Worm (Caenorhabditis elegans): Measurements from ENCODE around the gene eef-1A.2.

DNA sequence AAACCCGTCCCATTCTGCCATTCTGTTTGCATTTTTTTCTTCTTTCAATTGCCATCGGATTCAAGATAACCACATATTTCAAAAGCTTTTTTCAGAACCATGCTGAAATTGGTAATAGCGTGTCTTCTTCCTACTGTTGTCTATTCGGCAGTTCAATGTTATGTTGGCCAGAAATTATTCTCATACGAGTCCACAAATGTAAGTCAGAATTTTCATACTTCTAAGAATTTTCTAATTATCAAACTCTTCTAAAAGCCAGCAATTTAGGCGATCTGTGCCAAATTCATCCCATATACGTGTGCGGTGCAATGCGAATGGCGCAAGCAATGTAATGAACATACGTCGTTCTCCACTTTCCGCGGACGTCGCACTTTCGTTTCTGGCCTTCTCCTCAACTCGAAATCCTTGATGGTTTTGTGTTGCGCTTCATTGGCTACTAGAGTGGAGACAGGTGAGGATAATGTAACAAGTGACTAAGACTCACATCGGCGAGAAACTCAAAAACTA is 43.9 kb upstream of the eef-1A.2 start, which contains the start of gene ZK154.1:
- TF ChIP-seq him-1 (tag; optimal IDR thresholded peaks at IDR 0.05) (no peak), dao-5 (tag; optimal IDR thresholded peaks at IDR 0.05) (no peak)

All from whole organism, L4/young adult.